Fruit fly (Drosophila melanogaster) whole organism, embryonic: ENCODE measurements around the gene Pex11c.

Experiments used
- Abd-B ChIP-seq: fragments of 200-800 bp; sonication (Bioruptor generic); optimal IDR thresholded peaks from 2 replicates; lab custom pipeline; 2018; ENCODE audit warnings: missing biosample characterization, mild to moderate bottlenecking, missing genetic modification characterization, moderate library complexity
- Ada2b ChIP-seq: fragments of 200-800 bp; sonication (Bioruptor generic); IDR thresholded peaks from 2 replicates; pipeline ENCODE4 v1.3.6; 2022; ENCODE audit warnings: missing biosample characterization, missing genetic modification characterization
- CG12236 ChIP-seq: fragments of 200-800 bp; sonication (Bioruptor generic); optimal IDR thresholded peaks from 2 replicates; lab custom pipeline; 2016; ENCODE audit warnings: missing biosample characterization, missing genetic modification characterization
- CG12769 ChIP-seq: fragments of 200-800 bp; sonication (Bioruptor generic); optimal IDR thresholded peaks from 2 replicates; lab custom pipeline; 2019; ENCODE audit warnings: missing biosample characterization, mild to moderate bottlenecking, missing genetic modification characterization, moderate library complexity
- CG12942 ChIP-seq: fragments of 200-800 bp; sonication (Bioruptor generic); optimal IDR thresholded peaks from 3 replicates; lab custom pipeline; 2016; ENCODE audit warnings: missing biosample characterization, missing genetic modification characterization
- CG13296 ChIP-seq: fragments of 200-800 bp; sonication (Bioruptor generic); optimal IDR thresholded peaks from 3 replicates; lab custom pipeline; 2018; ENCODE audit warnings: missing biosample characterization, mild to moderate bottlenecking, missing genetic modification characterization
- CG13424 ChIP-seq: fragments of 200-800 bp; sonication (Bioruptor generic); optimal IDR thresholded peaks from 2 replicates; lab custom pipeline; 2019; ENCODE audit warnings: missing biosample characterization, mild to moderate bottlenecking, missing genetic modification characterization, moderate library complexity
- CG13894 ChIP-seq: fragments of 200-800 bp; sonication (Bioruptor generic); optimal IDR thresholded peaks from 3 replicates; lab custom pipeline; 2018; ENCODE audit warnings: missing biosample characterization, mild to moderate bottlenecking, missing genetic modification characterization, moderate library complexity
- CG14014 ChIP-seq: fragments of 200-800 bp; sonication (Bioruptor generic); IDR thresholded peaks from 2 replicates; pipeline ENCODE4 v1.3.6; 2022; ENCODE audit warnings: missing biosample characterization, missing genetic modification characterization
- CG14050 ChIP-seq: fragments of 200-800 bp; sonication (Bioruptor generic); IDR thresholded peaks from 3 replicates; pipeline ENCODE4 v1.3.6; 2022; ENCODE audit warnings: missing biosample characterization, missing genetic modification characterization
- CG1529 ChIP-seq: fragments of 200-800 bp; sonication (Bioruptor generic); optimal IDR thresholded peaks from 3 replicates; lab custom pipeline; 2018; ENCODE audit warnings: missing biosample characterization, missing genetic modification characterization
- CG16779 ChIP-seq: fragments of 200-800 bp; sonication (Bioruptor generic); IDR thresholded peaks from 2 replicates; pipeline ENCODE4 v1.3.6; 2022; ENCODE audit warnings: missing biosample characterization, missing genetic modification characterization
- CG17186 ChIP-seq: fragments of 200-800 bp; sonication (Bioruptor generic); optimal IDR thresholded peaks from 3 replicates; lab custom pipeline; 2017; ENCODE audit warnings: missing biosample characterization, missing genetic modification reagents, missing genetic modification characterization
- CG17359 ChIP-seq: fragments of 200-800 bp; sonication (Bioruptor generic); optimal IDR thresholded peaks from 3 replicates; lab custom pipeline; 2018; ENCODE audit warnings: missing biosample characterization, mild to moderate bottlenecking, missing genetic modification characterization, moderate library complexity
- CG18262 ChIP-seq: fragments of 200-800 bp; optimal IDR thresholded peaks from 3 replicates; lab custom pipeline; 2019; ENCODE audit warnings: missing biosample characterization, mild to moderate bottlenecking, missing genetic modification characterization, moderate library complexity
- CG2199 ChIP-seq: fragments of 200-800 bp; sonication (Bioruptor generic); IDR thresholded peaks from 3 replicates; pipeline ENCODE4 v1.3.6; 2022; ENCODE audit warnings: missing biosample characterization, missing genetic modification characterization
- CG4282 ChIP-seq: fragments of 200-800 bp; sonication (Bioruptor generic); optimal IDR thresholded peaks from 2 replicates; lab custom pipeline; 2016; ENCODE audit warnings: missing biosample characterization, missing genetic modification characterization
- CG43689 ChIP-seq: fragments of 200-800 bp; sonication (Bioruptor generic); IDR thresholded peaks from 2 replicates; pipeline ENCODE4 v1.3.6; 2022; ENCODE audit warnings: missing biosample characterization, missing genetic modification characterization
- CG4404 ChIP-seq: fragments of 200-800 bp; sonication (Bioruptor generic); IDR thresholded peaks from 2 replicates; pipeline ENCODE4 v1.3.6; 2022; ENCODE audit warnings: missing biosample characterization, missing genetic modification characterization
- CG9437 ChIP-seq: fragments of 200-800 bp; sonication (Bioruptor generic); optimal IDR thresholded peaks from 2 replicates; lab custom pipeline; 2018; ENCODE audit warnings: missing biosample characterization, mild to moderate bottlenecking, missing genetic modification characterization
- Drgx ChIP-seq: fragments of 200-800 bp; sonication (Bioruptor generic); IDR thresholded peaks from 2 replicates; pipeline ENCODE4 v1.3.6; 2022; ENCODE audit warnings: missing biosample characterization, missing genetic modification characterization
- Hand ChIP-seq: fragments of 200-800 bp; sonication (Bioruptor generic); optimal IDR thresholded peaks from 2 replicates; lab custom pipeline; 2017; ENCODE audit warnings: mild to moderate bottlenecking, missing biosample characterization, missing genetic modification reagents, missing genetic modification characterization
- HmgD ChIP-seq: fragments of 200-800 bp; sonication (Bioruptor generic); optimal IDR thresholded peaks from 3 replicates; lab custom pipeline; 2016; ENCODE audit warnings: missing biosample characterization, missing genetic modification characterization
- Hr51 ChIP-seq, 2 experiments: fragments of 200-800 bp; sonication (Bioruptor generic); optimal IDR thresholded peaks; 2 replicates in 1 of 2; 3 replicates in 1 of 2; lab custom pipeline; 2016 to 2018; ENCODE audit warnings: missing biosample characterization in 2 of 2, missing genetic modification characterization in 2 of 2, mild to moderate bottlenecking in 1 of 2, moderate library complexity in 1 of 2
- Jarid2 ChIP-seq: fragments of 200-800 bp; sonication (Bioruptor generic); optimal IDR thresholded peaks from 3 replicates; lab custom pipeline; 2017; ENCODE audit warnings: mild to moderate bottlenecking, missing biosample characterization, missing genetic modification reagents, missing genetic modification characterization
- NK7.1 ChIP-seq: fragments of 200-800 bp; sonication (Bioruptor generic); optimal IDR thresholded peaks from 3 replicates; lab custom pipeline; 2016; ENCODE audit warnings: missing biosample characterization, missing genetic modification characterization
- PHDP ChIP-seq: fragments of 200-800 bp; sonication (Bioruptor generic); optimal IDR thresholded peaks from 3 replicates; lab custom pipeline; 2018; ENCODE audit warnings: missing biosample characterization, mild to moderate bottlenecking, missing genetic modification characterization, moderate library complexity
- Ptx1 ChIP-seq: fragments of 200-800 bp; sonication (Bioruptor generic); IDR thresholded peaks from 2 replicates; pipeline ENCODE4 v1.3.6; 2022; ENCODE audit warnings: missing biosample characterization, missing genetic modification characterization
- Ssrp ChIP-seq: fragments of 200-800 bp; sonication (Bioruptor generic); optimal IDR thresholded peaks from 2 replicates; lab custom pipeline; 2018; ENCODE audit warnings: missing biosample characterization, mild to moderate bottlenecking, missing genetic modification characterization, moderate library complexity
- cg ChIP-seq: fragments of 200-800 bp; sonication (Bioruptor generic); optimal IDR thresholded peaks from 3 replicates; lab custom pipeline; 2019; ENCODE audit warnings: missing biosample characterization, mild to moderate bottlenecking, missing genetic modification characterization, moderate library complexity
- dmrt99B ChIP-seq: fragments of 200-800 bp; sonication (Bioruptor generic); optimal IDR thresholded peaks from 2 replicates; lab custom pipeline; 2018; ENCODE audit warnings: missing biosample characterization, mild to moderate bottlenecking, missing genetic modification characterization, moderate library complexity
- dpn ChIP-seq, 2 experiments: fragments of 200-800 bp; sonication (Bioruptor generic); optimal IDR thresholded peaks; 3 replicates each; lab custom pipeline; 2016; ENCODE audit warnings: missing biosample characterization in 2 of 2, missing genetic modification characterization in 2 of 2
- esg ChIP-seq: fragments of 200-800 bp; sonication (Bioruptor generic); conservative IDR thresholded peaks from 2 replicates; pipeline ENCODE4 v1.3.6; 2022; ENCODE audit warnings: missing biosample characterization, missing genetic modification characterization
- exex ChIP-seq: fragments of 200-800 bp; sonication (Bioruptor generic); optimal IDR thresholded peaks from 4 replicates; lab custom pipeline; 2018; ENCODE audit warnings: missing biosample characterization, mild to moderate bottlenecking, missing genetic modification characterization, moderate library complexity
- gcm2 ChIP-seq: fragments of 200-800 bp; sonication (Bioruptor generic); optimal IDR thresholded peaks from 2 replicates; lab custom pipeline; 2016; ENCODE audit warnings: missing biosample characterization, missing genetic modification characterization
- gsb-n ChIP-seq: fragments of 200-800 bp; sonication (Bioruptor generic); optimal IDR thresholded peaks from 3 replicates; lab custom pipeline; 2018; ENCODE audit warnings: missing biosample characterization, mild to moderate bottlenecking, missing genetic modification characterization
- ken ChIP-seq: fragments of 200-800 bp; sonication (Bioruptor generic); IDR thresholded peaks from 3 replicates; pipeline ENCODE4 v1.3.6; 2022; ENCODE audit warnings: missing biosample characterization, missing genetic modification characterization
- lbe ChIP-seq: fragments of 200-800 bp; sonication (Bioruptor generic); optimal IDR thresholded peaks from 2 replicates; lab custom pipeline; 2016; ENCODE audit warnings: missing biosample characterization, mild to moderate bottlenecking, missing genetic modification characterization
- lilli ChIP-seq: fragments of 200-800 bp; sonication (Bioruptor generic); optimal IDR thresholded peaks from 3 replicates; lab custom pipeline; 2016; ENCODE audit warnings: missing biosample characterization, missing genetic modification characterization
- pnt ChIP-seq: fragments of 200-800 bp; sonication (Bioruptor generic); optimal IDR thresholded peaks from 3 replicates; lab custom pipeline; 2016; ENCODE audit warnings: missing biosample characterization, missing genetic modification characterization
- pzg ChIP-seq: fragments of 200-800 bp; sonication (Bioruptor generic); optimal IDR thresholded peaks from 3 replicates; lab custom pipeline; 2018; ENCODE audit warnings: missing biosample characterization, mild to moderate bottlenecking, missing genetic modification characterization, moderate library complexity
- repo ChIP-seq: fragments of 200-800 bp; sonication (Bioruptor generic); optimal IDR thresholded peaks from 2 replicates; lab custom pipeline; 2016; ENCODE audit warnings: missing biosample characterization, missing genetic modification characterization
- ro ChIP-seq: fragments of 200-800 bp; sonication (Bioruptor generic); IDR thresholded peaks from 2 replicates; pipeline ENCODE4 v1.3.6; 2022; ENCODE audit warnings: missing biosample characterization, missing genetic modification characterization
- row ChIP-seq: fragments of 200-800 bp; sonication (Bioruptor generic); IDR thresholded peaks from 3 replicates; pipeline ENCODE4 v1.3.6; 2022; ENCODE audit warnings: missing biosample characterization, missing genetic modification characterization
- salm ChIP-seq: fragments of 200-800 bp; sonication (Bioruptor generic); optimal IDR thresholded peaks from 2 replicates; lab custom pipeline; 2018; ENCODE audit warnings: missing biosample characterization, mild to moderate bottlenecking, missing genetic modification characterization
- sc ChIP-seq, 3 experiments: fragments of >200 bp in 2 of 3; fragments of 200-800 bp in 1 of 3; sonication (Bioruptor generic) in 1 of 3; optimal IDR thresholded peaks; 2 replicates in 2 of 3; 3 replicates in 1 of 3; lab custom pipeline; 2017; ENCODE audit warnings: mild to moderate bottlenecking in 1 of 3, missing biosample characterization in 1 of 3, missing genetic modification characterization in 1 of 3, missing genetic modification reagents in 1 of 3
- schlank ChIP-seq: fragments of 200-800 bp; sonication (Bioruptor generic); optimal IDR thresholded peaks from 2 replicates; lab custom pipeline; 2018; ENCODE audit warnings: missing biosample characterization, mild to moderate bottlenecking, missing genetic modification characterization
- sr ChIP-seq: fragments of 200-800 bp; sonication (Bioruptor generic); IDR thresholded peaks from 3 replicates; pipeline ENCODE4 v1.3.6; 2022; ENCODE audit warnings: missing biosample characterization, missing genetic modification characterization
- usp ChIP-seq: fragments of >200 bp; optimal IDR thresholded peaks from 2 replicates; lab custom pipeline; 2017; ENCODE audit warnings: missing biosample characterization, missing genetic modification characterization
- vvl ChIP-seq: fragments of 200-800 bp; sonication (Bioruptor generic); IDR thresholded peaks from 2 replicates; pipeline ENCODE4 v1.3.6; 2022; ENCODE audit warnings: missing biosample characterization, missing genetic modification characterization

The Pex11c gene

DNA sequence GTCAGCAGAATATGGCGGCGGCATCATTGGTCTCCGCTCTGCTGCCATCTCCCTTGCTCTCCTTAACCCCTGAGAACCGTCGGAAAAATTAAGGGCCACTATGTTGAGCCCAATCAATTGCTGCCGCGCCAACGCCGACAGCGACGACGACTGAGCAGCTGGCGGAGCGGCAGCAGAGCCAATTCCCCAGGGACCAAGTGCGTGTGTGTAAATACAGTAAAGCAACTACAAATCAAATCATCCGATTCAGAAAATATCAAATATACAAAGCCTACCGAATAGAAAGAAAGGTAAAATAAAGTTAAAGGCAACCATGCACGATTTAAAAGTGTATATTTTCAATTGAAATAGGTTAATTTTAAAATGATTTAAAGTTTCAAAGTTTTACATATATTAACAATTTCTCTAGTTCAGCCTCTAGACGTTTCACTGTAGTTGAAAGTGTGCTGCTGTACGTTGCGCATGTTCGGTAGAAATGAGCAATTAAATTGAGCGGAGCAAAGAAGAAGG, 46.4 kb upstream of the Pex11c start (continued):
- TF ChIP-seq gcm2 (GFP tag; lab: Kevin White, UChicago) = no peak
- peak; percentile 62 for TF ChIP-seq Ada2b (GFP tag; lab: Robert Waterston, UW)
- TF ChIP-seq exex (tag; lab: Kevin White, UChicago) = peak; percentile 38
- peak; percentile 31; the same call in 1 of the 2 replicates for TF ChIP-seq Ptx1 (GFP tag; lab: Robert Waterston, UW)
- peak; percentile 22 for TF ChIP-seq salm (tag; lab: Kevin White, UChicago)
- no peak for TF ChIP-seq CG12236 (GFP tag; lab: Kevin White, UChicago)
- no peak for TF ChIP-seq CG17186
- TF ChIP-seq Jarid2 (GFP tag; lab: Kevin White, UChicago) = peak; percentile 26
- TF ChIP-seq CG4282 = no peak
- no peak for TF ChIP-seq CG16779 (GFP tag; lab: Robert Waterston, UW)
- peak; percentile 21 for TF ChIP-seq gsb-n (tag; lab: Kevin White, UChicago)
- no peak for TF ChIP-seq pzg
- peak; percentile 62 for TF ChIP-seq CG18262 (tag; lab: Kevin White, UChicago)
- TF ChIP-seq pnt (GFP tag; lab: Kevin White, UChicago) = peak; percentile 1
- TF ChIP-seq CG14014 (GFP tag; lab: Robert Waterston, UW) = peak; percentile 59
- TF ChIP-seq vvl = peak; percentile 75
- TF ChIP-seq Drgx (GFP tag; lab: Robert Waterston, UW) = no peak
- no peak for TF ChIP-seq CG12942
- peak; percentile 72 for TF ChIP-seq CG13894 (tag; lab: Kevin White, UChicago)
- peak; percentile 56 for TF ChIP-seq CG13296
- TF ChIP-seq sc (optimal IDR thresholded peaks at IDR 0.05; lab: Kevin White, UChicago) = no peak
- no peak for TF ChIP-seq sc (GFP tag; optimal IDR thresholded peaks at IDR 0.05; lab: Kevin White, UChicago)
- TF ChIP-seq CG13424 (tag; lab: Kevin White, UChicago) = peak; percentile 65
- peak; percentile 41 for TF ChIP-seq PHDP (tag; lab: Kevin White, UChicago)
- no peak for TF ChIP-seq sr (GFP tag; lab: Robert Waterston, UW)
- peak; percentile 54 for TF ChIP-seq CG12769 (tag; lab: Kevin White, UChicago)
- TF ChIP-seq Abd-B = no peak
- no peak for TF ChIP-seq usp (GFP tag; lab: Kevin White, UChicago)
- TF ChIP-seq esg = no peak
- TF ChIP-seq CG2199 (GFP tag; lab: Robert Waterston, UW) = no peak
- TF ChIP-seq lbe (GFP tag; lab: Kevin White, UChicago) = no peak
- no peak for TF ChIP-seq NK7.1
- TF ChIP-seq Hr51 (GFP tag; optimal IDR thresholded peaks at IDR 0.05; lab: Kevin White, UChicago) = peak in 1 of 2 experiments; percentile 40
- TF ChIP-seq cg (GFP tag; lab: Kevin White, UChicago) = peak; percentile 32
- TF ChIP-seq dmrt99B (tag; lab: Kevin White, UChicago) = peak; percentile 71
- TF ChIP-seq CG4404 (GFP tag; lab: Robert Waterston, UW) = peak; percentile 38; the same call in 1 of the 2 replicates
- no peak for TF ChIP-seq repo (GFP tag; lab: Kevin White, UChicago)
- peak; percentile 56; the same call in 2 of the 3 replicates for TF ChIP-seq ken
- no peak for TF ChIP-seq Ssrp
- peak; percentile 50 for TF ChIP-seq Hand
- peak; percentile 54 for TF ChIP-seq lilli (GFP tag; lab: Kevin White, UChicago)
- TF ChIP-seq HmgD (GFP tag; lab: Kevin White, UChicago) = no peak
- peak; percentile 55 for TF ChIP-seq CG17359 (tag; lab: Kevin White, UChicago)
- TF ChIP-seq dpn (GFP tag; optimal IDR thresholded peaks at IDR 0.05; lab: Kevin White, UChicago) = peak; percentile 16 to 30
- TF ChIP-seq CG9437 (GFP tag; lab: Kevin White, UChicago) = no peak
- TF ChIP-seq CG14050 (GFP tag; lab: Robert Waterston, UW) = peak; percentile 39; the same call in 1 of the 3 replicates
- peak; percentile 76 for TF ChIP-seq row (GFP tag; lab: Robert Waterston, UW)
- TF ChIP-seq ro (GFP tag; lab: Robert Waterston, UW) = no peak
- TF ChIP-seq CG43689 (GFP tag; lab: Robert Waterston, UW) = no peak
- TF ChIP-seq CG1529 (GFP tag; lab: Kevin White, UChicago) = peak; percentile 18
- peak; percentile 10 for TF ChIP-seq schlank
